Fruit fly (Drosophila melanogaster) whole organism, adult: Measurements from ENCODE around the gene Sec23.

Experiments
- Crg-1 ChIP-seq: fragments of 200-800 bp; sonication (Bioruptor generic); optimal IDR thresholded peaks from 2 replicates; lab custom pipeline; 2016; ENCODE audit warnings: missing biosample characterization, missing genetic modification characterization
- Hr96 ChIP-seq: fragments of 200-800 bp; sonication (Bioruptor generic); optimal IDR thresholded peaks from 2 replicates; lab custom pipeline; 2016; ENCODE audit warnings: missing biosample characterization, missing genetic modification characterization

- TF ChIP-seq Hr96 (GFP tag; lab: Kevin White, UChicago) (no peak), Crg-1 (GFP tag; lab: Kevin White, UChicago) (no peak)
Observed at dm6 chr3R:5647705-5648568, 928 bp upstream of the Sec23 start.
